Fruit fly (Drosophila melanogaster): ENCODE results near the gene hng3.
A peak's percentile ranks its signal among the peaks of the same experiment; 100 is the strongest.

hng3 gene

dm6 chr3L:696404-697054, 58.8 kb downstream of the hng3 start (continued):
- peak; percentile 95 for TF ChIP-seq sob (GFP tag; IDR thresholded peaks at IDR 0.05)
- TF ChIP-seq fd96Cb (tag; optimal IDR thresholded peaks at IDR 0.05), result peak; percentile 97
- TF ChIP-seq sima (GFP tag; optimal IDR thresholded peaks at IDR 0.05), result peak; percentile 57
- TF ChIP-seq lilli (GFP tag; optimal IDR thresholded peaks at IDR 0.05), result peak; percentile 84
- peak; percentile 87 for TF ChIP-seq Gsc (GFP tag; IDR thresholded peaks at IDR 0.05)
- peak; percentile 73 for TF ChIP-seq psq (GFP tag; optimal IDR thresholded peaks at IDR 0.05)
- TF ChIP-seq CG10274 (GFP tag; optimal IDR thresholded peaks at IDR 0.05), result peak; percentile 85
- peak; percentile 81 to 96 for TF ChIP-seq Hr51 (GFP tag; optimal IDR thresholded peaks at IDR 0.05)
- TF ChIP-seq slp2 (GFP tag; optimal IDR thresholded peaks at IDR 0.05), result peak; percentile 68
- TF ChIP-seq CG8478 (optimal IDR thresholded peaks at IDR 0.05), result no peak
- peak; percentile 95 for TF ChIP-seq slbo (GFP tag; IDR thresholded peaks at IDR 0.05)
- TF ChIP-seq Hr3 (GFP tag; optimal IDR thresholded peaks at IDR 0.05), result peak; percentile 93
- TF ChIP-seq btn (GFP tag; optimal IDR thresholded peaks at IDR 0.05), result peak; percentile 44
- TF ChIP-seq seq (GFP tag; IDR thresholded peaks at IDR 0.05), result peak; percentile 95
- TF ChIP-seq bab2 (GFP tag; optimal IDR thresholded peaks at IDR 0.05), result peak; percentile 69
- TF ChIP-seq CG12071 (GFP tag; optimal IDR thresholded peaks at IDR 0.05), result peak; percentile 93
- TF ChIP-seq Sox102F (GFP tag; optimal IDR thresholded peaks at IDR 0.05), result peak; percentile 94
- TF ChIP-seq CG15479 (GFP tag; optimal IDR thresholded peaks at IDR 0.05), result peak; percentile 52
- TF ChIP-seq HLH4C (GFP tag; IDR thresholded peaks at IDR 0.05; ENCODE audit: partially characterized antibody), result no peak
- peak; percentile 89 for TF ChIP-seq kay (GFP tag; optimal IDR thresholded peaks at IDR 0.05)
- TF ChIP-seq CG15514 (GFP tag; optimal IDR thresholded peaks at IDR 0.05), result peak; percentile 88
- TF ChIP-seq CG7271 (tag; optimal IDR thresholded peaks at IDR 0.05), result peak; percentile 94
- TF ChIP-seq CG3995 (GFP tag; optimal IDR thresholded peaks at IDR 0.05), result peak; percentile 45
- TF ChIP-seq CG7786 (GFP tag; optimal IDR thresholded peaks at IDR 0.05), result peak; percentile 39
- TF ChIP-seq CG43689 (GFP tag; IDR thresholded peaks at IDR 0.05), result peak; percentile 89
- peak; percentile 86 for TF ChIP-seq Lhr (GFP tag; optimal IDR thresholded peaks at IDR 0.05)
- TF ChIP-seq CG8359 (GFP tag; optimal IDR thresholded peaks at IDR 0.05; ENCODE audit: borderline replicate concordance), result peak; percentile 91
- TF ChIP-seq bbx (GFP tag; IDR thresholded peaks at IDR 0.05; ENCODE audit: partially characterized antibody), result no peak
- peak; percentile 90 for TF ChIP-seq twi (tag; optimal IDR thresholded peaks at IDR 0.05)
- peak; percentile 93 for TF ChIP-seq nau (GFP tag; optimal IDR thresholded peaks at IDR 0.05)
- TF ChIP-seq CG12104 (GFP tag; optimal IDR thresholded peaks at IDR 0.05), result peak; percentile 90
- peak; percentile 70 for TF ChIP-seq exex (tag; optimal IDR thresholded peaks at IDR 0.05)
- no peak for TF ChIP-seq grn (GFP tag; optimal IDR thresholded peaks at IDR 0.05)
- TF ChIP-seq CG15696 (tag; optimal IDR thresholded peaks at IDR 0.05), result peak; percentile 97
- TF ChIP-seq CG6654 (GFP tag; optimal IDR thresholded peaks at IDR 0.05), result peak; percentile 83
- TF ChIP-seq CG1024 (GFP tag; IDR thresholded peaks at IDR 0.05), result peak; percentile 92
- peak; percentile 90 for TF ChIP-seq C15 (GFP tag; IDR thresholded peaks at IDR 0.05)
- peak; percentile 98 for TF ChIP-seq ci (GFP tag; IDR thresholded peaks at IDR 0.05)
- TF ChIP-seq tll (GFP tag; optimal IDR thresholded peaks at IDR 0.05), result peak in 1 of 2 experiments; percentile 28
- peak; percentile 43 for TF ChIP-seq gro (GFP tag; optimal IDR thresholded peaks at IDR 0.05)
- peak; percentile 92 for TF ChIP-seq ems (GFP tag; optimal IDR thresholded peaks at IDR 0.05)
- TF ChIP-seq toy (GFP tag; IDR thresholded peaks at IDR 0.05), result peak; percentile 92
- peak; percentile 91 for TF ChIP-seq CG12769 (tag; optimal IDR thresholded peaks at IDR 0.05)
- peak; percentile 30; the same call in 1 of the 3 replicates for TF ChIP-seq z (GFP tag; IDR thresholded peaks at IDR 0.05)
- TF ChIP-seq nerfin-1 (tag; optimal IDR thresholded peaks at IDR 0.05), result peak; percentile 93
- peak; percentile 95 for TF ChIP-seq nom (GFP tag; optimal IDR thresholded peaks at IDR 0.05)
- no peak for TF ChIP-seq CG42726 (GFP tag; IDR thresholded peaks at IDR 0.05; ENCODE audit: partially characterized antibody)
- TF ChIP-seq Optix (GFP tag; IDR thresholded peaks at IDR 0.05), result peak; percentile 95

All from whole organism, embryonic.